Worm (Caenorhabditis elegans) whole organism, early embryonic: ENCODE measurements around the gene haly-1.

Experiments
- B0310.2 ChIP-seq: sonication (generic microtip); optimal IDR thresholded peaks from 2 replicates; lab custom pipeline; 2016; ENCODE audit warnings: mild to moderate bottlenecking, missing genetic modification characterization, missing compliant biosample characterization
- F13C5.2 ChIP-seq: sonication (generic microtip); optimal IDR thresholded peaks from 2 replicates; lab custom pipeline; 2017; ENCODE audit warnings: mild to moderate bottlenecking, missing genetic modification characterization, inconsistent platforms, missing compliant biosample characterization
- aly-1 ChIP-seq: sonication (generic microtip); optimal IDR thresholded peaks from 2 replicates; lab custom pipeline; 2016; ENCODE audit warnings: missing genetic modification characterization, missing compliant biosample characterization
- ama-1 ChIP-seq: fragments of 150-350 bp; optimal IDR thresholded peaks from 2 replicates; lab custom pipeline; 2014
- ceh-13 ChIP-seq: fragments of 200-800 bp; sonication (Bioruptor generic); optimal IDR thresholded peaks from 2 replicates; lab custom pipeline; 2018; ENCODE audit warnings: mild to moderate bottlenecking, missing genetic modification characterization, missing compliant biosample characterization
- ceh-36 ChIP-seq: sonication (generic microtip); optimal IDR thresholded peaks from 2 replicates; lab custom pipeline; 2016; ENCODE audit warnings: missing genetic modification characterization, inconsistent platforms, missing compliant biosample characterization
- ets-7 ChIP-seq: sonication (generic microtip); optimal IDR thresholded peaks from 2 replicates; lab custom pipeline; 2016; ENCODE audit warnings: missing genotype, missing genetic modification characterization, missing compliant biosample characterization
- flt-1 ChIP-seq: fragments of 200-800 bp; sonication (Bioruptor generic); IDR thresholded peaks from 2 replicates; pipeline ENCODE4 v1.3.6; 2022; ENCODE audit warnings: missing genetic modification characterization, missing compliant biosample characterization
- hmbx-1 ChIP-seq: sonication (generic microtip); optimal IDR thresholded peaks from 2 replicates; lab custom pipeline; 2016; ENCODE audit warnings: mild to moderate bottlenecking, missing genetic modification characterization, missing compliant biosample characterization
- hmg-4 ChIP-seq: fragments of 200-800 bp; sonication (Bioruptor generic); optimal IDR thresholded peaks from 2 replicates; lab custom pipeline; 2018; ENCODE audit warnings: mild to moderate bottlenecking, missing genetic modification characterization, missing compliant biosample characterization
- hnd-1 ChIP-seq: sonication (generic microtip); optimal IDR thresholded peaks from 2 replicates; lab custom pipeline; 2016; ENCODE audit warnings: missing genetic modification characterization, missing compliant biosample characterization
- pes-1 ChIP-seq: fragments of 200-800 bp; sonication (Bioruptor generic); IDR thresholded peaks from 2 replicates; pipeline ENCODE4 v1.3.6; 2022; ENCODE audit warnings: missing genetic modification reagents, missing genetic modification characterization, missing compliant biosample characterization
- scrt-1 ChIP-seq: fragments of 200-800 bp; sonication (Bioruptor generic); IDR thresholded peaks from 2 replicates; pipeline ENCODE4 v1.3.6; 2022; ENCODE audit warnings: missing genetic modification characterization, missing compliant biosample characterization
- sea-1 ChIP-seq: fragments of 200-800 bp; sonication (Bioruptor generic); conservative IDR thresholded peaks from 2 replicates; pipeline ENCODE4 v1.3.6; 2022; ENCODE audit warnings: missing genetic modification characterization, missing compliant biosample characterization
- tbx-11 ChIP-seq: fragments of 200-800 bp; sonication (Bioruptor generic); IDR thresholded peaks from 2 replicates; pipeline ENCODE4 v1.3.6; 2022; ENCODE audit warnings: missing genetic modification characterization, missing compliant biosample characterization
- tbx-37 ChIP-seq: fragments of 200-800 bp; sonication (Bioruptor generic); conservative IDR thresholded peaks from 2 replicates; pipeline ENCODE4 v1.3.6; 2022; ENCODE audit warnings: missing genetic modification reagents, missing genetic modification characterization, missing compliant biosample characterization
- tra-4 ChIP-seq: sonication (generic microtip); optimal IDR thresholded peaks from 2 replicates; lab custom pipeline; 2017; ENCODE audit warnings: missing genetic modification characterization, missing compliant biosample characterization

Gene haly-1

DNA sequence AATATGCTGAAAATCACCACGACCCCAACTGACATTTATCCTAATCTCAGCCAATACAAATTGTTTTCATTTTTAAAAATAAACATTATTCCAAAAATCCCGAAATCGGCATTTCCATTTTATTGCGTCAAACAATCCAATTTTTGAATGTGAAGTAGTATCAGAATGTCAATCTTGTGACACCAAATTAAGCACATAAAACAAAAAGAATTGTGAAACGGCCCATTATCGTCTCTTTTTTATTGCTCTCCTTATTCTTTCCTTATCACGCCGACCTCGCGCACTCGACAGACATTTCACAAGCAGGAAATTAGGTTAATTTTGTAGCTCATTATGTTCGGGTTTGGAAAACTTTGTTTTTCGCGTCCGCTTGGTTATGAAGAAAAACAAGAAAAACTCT is 15.9 kb downstream of the haly-1 start, which contains the start of gene T21E8.4:
Gene T21E8.4 (plus strand): TSS at position 301 of the 400 bp plus-strand sequence.
- TF ChIP-seq ceh-13 (GFP tag; lab: Kevin White, UChicago) (no peak), flt-1 (no peak), ceh-36 (tag; lab: Kevin White, UChicago) (no peak), aly-1 (tag; lab: Kevin White, UChicago) (no peak), pes-1 (GFP tag; lab: Robert Waterston, UW) (no peak), ets-7 (no peak), scrt-1 (GFP tag; lab: Robert Waterston, UW) (no peak), tbx-11 (GFP tag; lab: Robert Waterston, UW) (no peak), hmbx-1 (tag; lab: Kevin White, UChicago) (no peak), B0310.2 (tag; lab: Kevin White, UChicago) (no peak), F13C5.2 (tag; lab: Kevin White, UChicago) (no peak), hmg-4 (GFP tag; lab: Kevin White, UChicago) (no peak), tra-4 (tag; lab: Kevin White, UChicago) (no peak)

DNA sequence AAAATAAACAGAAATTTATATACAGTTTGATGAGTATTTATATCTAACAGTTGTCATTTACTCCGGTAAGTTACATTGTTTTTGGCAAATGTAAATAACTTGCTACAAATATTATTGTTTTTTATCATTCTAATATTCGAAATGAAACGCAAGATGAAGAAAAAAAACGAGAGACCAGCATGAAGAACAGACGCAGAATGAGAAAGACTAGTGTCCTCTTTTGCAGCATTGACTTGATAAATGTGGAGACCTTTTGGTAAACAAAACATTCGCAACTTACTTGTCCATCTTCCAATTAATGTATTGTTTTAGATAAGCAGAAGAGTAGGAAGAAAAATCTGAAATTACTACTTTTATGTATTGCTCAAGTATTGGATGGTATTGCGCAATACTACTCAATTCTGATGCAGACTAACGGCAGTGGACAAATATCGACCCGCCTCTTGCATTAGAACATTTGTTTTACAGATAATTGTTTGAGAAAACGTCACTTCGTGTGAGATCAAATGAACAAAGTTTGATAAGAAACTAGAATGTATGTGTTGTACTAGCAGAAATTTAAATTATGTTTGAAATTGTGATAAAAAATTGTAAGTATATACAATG is 19.2 kb downstream of the haly-1 start, which contains the start of gene pgp-6:
Gene pgp-6 (minus strand): TSS at position 288 of the 606 bp plus-strand sequence.
- TF ChIP-seq tra-4 (tag; lab: Kevin White, UChicago), result no peak
- TF ChIP-seq hnd-1 (tag; lab: Kevin White, UChicago), result no peak
- TF ChIP-seq aly-1 (tag; lab: Kevin White, UChicago), result no peak
- TF ChIP-seq ets-7, result no peak
- no peak for TF ChIP-seq ama-1 (lab: Kevin White, UChicago)
- TF ChIP-seq F13C5.2 (tag; lab: Kevin White, UChicago), result no peak
- TF ChIP-seq scrt-1 (GFP tag; lab: Robert Waterston, UW), result no peak
- TF ChIP-seq ceh-36 (tag; lab: Kevin White, UChicago), result no peak
- TF ChIP-seq ceh-13 (GFP tag; lab: Kevin White, UChicago), result no peak
- no peak for TF ChIP-seq hmbx-1 (tag; lab: Kevin White, UChicago)
- no peak for TF ChIP-seq tbx-11 (GFP tag; lab: Robert Waterston, UW)
- no peak for TF ChIP-seq B0310.2 (tag; lab: Kevin White, UChicago)
- no peak for TF ChIP-seq tbx-37 (GFP tag; lab: Robert Waterston, UW)
- no peak for TF ChIP-seq pes-1 (GFP tag; lab: Robert Waterston, UW)
- no peak for TF ChIP-seq sea-1
- TF ChIP-seq hmg-4 (GFP tag; lab: Kevin White, UChicago), result no peak
- TF ChIP-seq flt-1, result no peak

DNA sequence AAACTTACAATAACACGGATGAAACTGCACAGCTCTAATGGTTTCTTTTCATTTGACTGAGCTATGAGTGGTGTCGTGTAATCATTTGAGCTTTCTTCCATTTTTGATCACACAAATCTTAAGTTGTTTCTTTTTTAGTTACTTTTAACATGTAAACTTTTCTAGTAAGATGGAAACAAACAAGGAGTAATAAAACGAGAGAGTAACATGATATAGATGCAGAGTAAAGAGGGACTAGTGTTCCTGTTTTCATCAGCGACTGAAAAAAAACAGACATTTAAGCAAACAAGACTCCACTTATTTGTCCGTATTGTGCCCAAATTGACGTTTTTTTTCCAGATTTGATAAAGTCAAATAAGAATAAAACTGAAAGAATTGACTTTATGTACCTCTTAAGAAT is 26.3 kb downstream of the haly-1 start, which contains the start of gene pgp-7:
Gene pgp-7 (minus strand): TSS at position 101 of the 400 bp plus-strand sequence.
- no peak for TF ChIP-seq ama-1 (lab: Kevin White, UChicago)
- no peak for TF ChIP-seq scrt-1 (GFP tag; lab: Robert Waterston, UW)

DNA sequence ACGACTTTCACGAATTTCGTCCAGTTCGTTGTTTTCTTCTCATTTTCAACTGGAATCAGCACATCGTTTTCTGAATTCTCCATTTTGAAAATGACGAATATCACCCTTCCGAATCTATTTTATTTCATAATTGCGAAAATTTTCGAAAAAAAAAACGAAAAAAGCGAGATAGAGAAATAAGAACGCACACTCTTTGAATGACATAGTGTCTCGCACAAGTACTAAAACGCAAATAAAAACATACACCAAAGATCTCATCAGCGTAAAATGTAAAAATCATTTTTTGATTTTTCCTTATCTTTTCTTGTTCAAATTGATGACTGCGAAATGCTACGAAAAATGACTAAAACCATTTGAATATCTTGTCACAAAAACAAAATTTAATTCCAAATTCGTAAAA is 32.1 kb downstream of the haly-1 start, which contains the start of gene pgp-8:
Gene pgp-8 (minus strand): TSS at position 101 of the 400 bp plus-strand sequence.
- TF ChIP-seq hnd-1 (tag; lab: Kevin White, UChicago) (no peak), tbx-11 (GFP tag; lab: Robert Waterston, UW) (no peak), B0310.2 (tag; lab: Kevin White, UChicago) (no peak), hmbx-1 (tag; lab: Kevin White, UChicago) (no peak), scrt-1 (GFP tag; lab: Robert Waterston, UW) (no peak), tra-4 (tag; lab: Kevin White, UChicago) (no peak), ceh-36 (tag; lab: Kevin White, UChicago) (no peak), tbx-37 (GFP tag; lab: Robert Waterston, UW) (no peak), pes-1 (GFP tag; lab: Robert Waterston, UW) (no peak), ceh-13 (GFP tag; lab: Kevin White, UChicago) (no peak), ets-7 (no peak), F13C5.2 (tag; lab: Kevin White, UChicago) (no peak), hmg-4 (GFP tag; lab: Kevin White, UChicago) (no peak), aly-1 (tag; lab: Kevin White, UChicago) (no peak), flt-1 (no peak), ama-1 (lab: Kevin White, UChicago) (no peak), sea-1 (no peak)

DNA sequence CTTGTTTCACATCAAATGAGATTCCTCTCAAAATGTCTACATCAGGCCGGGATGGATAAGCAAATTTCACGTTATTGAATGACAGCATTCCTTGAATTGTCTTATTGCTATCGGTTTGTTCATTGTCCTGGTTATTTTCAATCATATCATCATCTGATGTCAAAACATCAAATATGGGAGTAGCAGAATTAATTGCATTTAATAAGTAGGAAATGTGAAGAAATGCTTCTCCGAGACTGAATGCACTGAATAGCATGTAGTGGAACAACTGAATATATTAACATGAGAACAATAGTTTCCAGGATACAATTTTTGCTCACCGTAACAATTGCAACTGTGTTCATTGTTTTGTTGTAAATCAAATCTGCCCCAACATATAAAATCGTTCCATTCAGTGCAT is 33.8 kb downstream of the haly-1 start:
- no peak for TF ChIP-seq pes-1 (GFP tag; lab: Robert Waterston, UW)

DNA sequence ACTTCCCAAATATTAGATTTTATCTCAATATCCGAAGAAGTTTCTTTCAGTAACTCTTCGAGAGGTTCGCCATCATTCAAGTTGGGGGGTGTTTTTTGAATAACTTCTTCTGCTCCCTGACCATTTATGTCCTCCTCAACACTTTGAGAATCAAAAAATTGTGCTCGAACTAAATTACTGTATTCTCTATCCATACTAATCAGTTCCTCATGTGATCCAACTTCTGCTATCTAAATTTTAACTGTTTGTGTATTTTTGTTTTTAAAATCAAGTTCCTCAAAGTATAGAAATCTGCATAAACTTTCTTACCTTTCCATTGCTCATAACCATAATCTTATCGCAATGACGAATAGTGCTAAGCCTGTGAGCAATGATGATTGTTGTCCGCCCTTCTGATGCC is 34.7 kb downstream of the haly-1 start:
- no peak for TF ChIP-seq hnd-1 (tag; lab: Kevin White, UChicago)

DNA sequence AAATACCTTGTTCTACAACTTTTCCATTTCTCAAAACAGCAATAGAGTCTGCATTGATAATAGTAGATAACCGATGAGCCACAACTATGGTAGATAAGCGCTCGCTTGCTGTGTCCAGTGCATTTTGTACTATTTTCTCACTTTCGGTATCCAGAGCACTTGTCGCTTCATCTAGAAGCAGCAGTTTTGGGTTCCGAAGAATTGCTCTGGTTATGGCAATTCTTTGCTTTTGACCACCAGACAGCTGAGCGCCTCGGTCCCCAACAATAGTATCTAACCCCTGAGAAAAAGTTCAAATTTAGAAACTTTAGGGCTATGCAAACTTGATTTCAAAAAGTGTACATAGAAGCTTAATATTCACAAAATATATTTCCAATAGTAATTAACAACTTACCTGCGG is 36.8 kb downstream of the haly-1 start:
- no peak for TF ChIP-seq ceh-36 (tag; lab: Kevin White, UChicago)
- no peak for TF ChIP-seq flt-1
- TF ChIP-seq F13C5.2 (tag; lab: Kevin White, UChicago), result no peak
- no peak for TF ChIP-seq pes-1 (GFP tag; lab: Robert Waterston, UW)
- no peak for TF ChIP-seq ama-1 (lab: Kevin White, UChicago)
- TF ChIP-seq aly-1 (tag; lab: Kevin White, UChicago), result no peak
- no peak for TF ChIP-seq ets-7
- no peak for TF ChIP-seq hmg-4 (GFP tag; lab: Kevin White, UChicago)

DNA sequence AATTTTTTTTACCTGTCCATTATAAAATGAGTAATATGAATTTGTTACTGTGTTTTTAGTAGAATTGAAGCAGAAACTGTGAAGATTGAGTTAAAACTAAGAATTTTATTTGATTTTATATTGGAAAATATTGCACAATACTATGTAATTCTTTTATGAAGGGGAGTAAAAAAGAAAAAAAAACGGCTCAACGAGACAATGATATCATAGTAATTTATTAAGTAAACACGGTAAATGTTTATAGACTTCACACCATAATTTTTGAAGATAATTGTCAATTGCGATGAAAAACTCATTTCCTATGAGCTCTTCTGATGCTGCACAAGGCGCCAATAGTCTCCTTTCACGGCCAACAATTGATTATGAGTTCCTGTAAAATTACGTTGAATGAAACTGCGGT is 37.2 kb downstream of the haly-1 start, which contains the start of gene pgp-5:
Gene pgp-5 (minus strand): TSS at position 87 of the 400 bp plus-strand sequence.
- TF ChIP-seq tbx-11 (GFP tag; lab: Robert Waterston, UW), result no peak
- TF ChIP-seq aly-1 (tag; lab: Kevin White, UChicago), result no peak
- TF ChIP-seq hnd-1 (tag; lab: Kevin White, UChicago), result no peak
- no peak for TF ChIP-seq ets-7
- TF ChIP-seq pes-1 (GFP tag; lab: Robert Waterston, UW), result no peak
- TF ChIP-seq hmg-4 (GFP tag; lab: Kevin White, UChicago), result no peak
